Fruit fly (Drosophila melanogaster): ENCODE results near the gene CG5114.
A peak's percentile ranks its signal among the peaks of the same experiment; 100 is the strongest.

CG5114 gene

DNA sequence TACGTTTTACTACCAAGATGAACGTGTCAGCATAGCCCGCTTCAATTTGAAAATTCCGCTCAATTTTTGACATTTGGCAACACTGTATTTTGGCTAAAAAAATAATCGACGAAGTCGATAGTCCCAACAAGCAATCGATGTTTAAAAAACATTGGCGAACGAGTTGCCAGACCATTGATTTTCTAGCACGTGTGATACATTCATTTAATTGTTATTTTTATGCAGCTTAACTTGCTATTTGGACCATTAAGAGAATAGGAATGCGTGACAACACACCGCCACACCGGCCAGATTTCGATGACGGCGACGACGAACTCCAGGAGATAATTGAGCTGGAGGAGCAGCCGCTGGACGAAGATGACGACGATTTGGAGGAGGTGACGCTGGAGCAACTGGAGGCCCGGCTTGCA, at the start of gene CG5114 (continued):
- TF ChIP-seq BEAF-32 (GFP tag; optimal IDR thresholded peaks at IDR 0.05) (peak; percentile 93), odd (GFP tag; optimal IDR thresholded peaks at IDR 0.05) (no peak), Fer1 (GFP tag; optimal IDR thresholded peaks at IDR 0.05) (peak; percentile 62), danr (GFP tag; IDR thresholded peaks at IDR 0.05) (no peak), corto (GFP tag; optimal IDR thresholded peaks at IDR 0.05) (no peak), Ada2b (GFP tag; IDR thresholded peaks at IDR 0.05) (no peak; the same call in 1 of the 2 replicates), CG10267 (tag; optimal IDR thresholded peaks at IDR 0.05) (peak; percentile 99), D19A (tag; optimal IDR thresholded peaks at IDR 0.05) (no peak), Camta (GFP tag; optimal IDR thresholded peaks at IDR 0.05) (peak; percentile 51), Doc2 (GFP tag; IDR thresholded peaks at IDR 0.05) (no peak), gem (tag; optimal IDR thresholded peaks at IDR 0.05) (peak; percentile 29), CG13296 (GFP tag; optimal IDR thresholded peaks at IDR 0.05) (peak; percentile 32), Sin3A (optimal IDR thresholded peaks at IDR 0.05) (peak; percentile 72), ewg (GFP tag; optimal IDR thresholded peaks at IDR 0.05) (no peak), CG7786 (GFP tag; optimal IDR thresholded peaks at IDR 0.05) (peak; percentile 35), chn (GFP tag; optimal IDR thresholded peaks at IDR 0.05) (no peak), CG42726 (GFP tag; IDR thresholded peaks at IDR 0.05; ENCODE audit: partially characterized antibody) (peak; percentile 93), nau (GFP tag; optimal IDR thresholded peaks at IDR 0.05) (no peak), p53 (GFP tag; optimal IDR thresholded peaks at IDR 0.05) (peak; percentile 56), bcd (GFP tag; optimal IDR thresholded peaks at IDR 0.05) (no peak), az2 (GFP tag; optimal IDR thresholded peaks at IDR 0.05) (peak; percentile 34), ken (GFP tag; IDR thresholded peaks at IDR 0.05) (0 out of 3 replicates have a peak, but pooled peaks have one; percentile 39), CG16863 (GFP tag; optimal IDR thresholded peaks at IDR 0.05) (peak; percentile 13), CG6175 (GFP tag; IDR thresholded peaks at IDR 0.05) (no peak), CG9727 (GFP tag; optimal IDR thresholded peaks at IDR 0.05) (no peak), CG2875 (GFP tag; optimal IDR thresholded peaks at IDR 0.05) (no peak), CG8924 (tag; optimal IDR thresholded peaks at IDR 0.05) (peak; percentile 52), Eip74EF (GFP tag; optimal IDR thresholded peaks at IDR 0.05) (no peak), ssp (GFP tag; IDR thresholded peaks at IDR 0.05) (no peak; the same call in 1 of the 2 replicates), CG31365 (tag; optimal IDR thresholded peaks at IDR 0.05) (no peak), Lhr (GFP tag; optimal IDR thresholded peaks at IDR 0.05) (peak; percentile 38), E2f1 (GFP tag; IDR thresholded peaks at IDR 0.05) (no peak), CG15011 (GFP tag; optimal IDR thresholded peaks at IDR 0.05) (no peak), crol (GFP tag; IDR thresholded peaks at IDR 0.05) (no peak), Spps (tag; optimal IDR thresholded peaks at IDR 0.05) (no peak), CG17359 (tag; optimal IDR thresholded peaks at IDR 0.05) (peak; percentile 14), bowl (GFP tag; IDR thresholded peaks at IDR 0.05) (no peak), CG34376 (GFP tag; optimal IDR thresholded peaks at IDR 0.05) (peak; percentile 19), CG10147 (GFP tag; optimal IDR thresholded peaks at IDR 0.05) (peak; percentile 22), CG1832 (GFP tag; optimal IDR thresholded peaks at IDR 0.05) (no peak), tio (GFP tag; optimal IDR thresholded peaks at IDR 0.05) (no peak), jumu (GFP tag; optimal IDR thresholded peaks at IDR 0.05) (peak; percentile 15), knrl (GFP tag; IDR thresholded peaks at IDR 0.05; ENCODE audit: partially characterized antibody) (peak; percentile 87), Gug (GFP tag; IDR thresholded peaks at IDR 0.05) (no peak), insv (GFP tag; optimal IDR thresholded peaks at IDR 0.05) (peak in 1 of 2 experiments; percentile 23), CG11085 (GFP tag; IDR thresholded peaks at IDR 0.05) (no peak), CG9437 (GFP tag; optimal IDR thresholded peaks at IDR 0.05) (peak; percentile 61), CG10209 (GFP tag; optimal IDR thresholded peaks at IDR 0.05) (no peak), CG12659 (GFP tag; optimal IDR thresholded peaks at IDR 0.05) (peak; percentile 63), C15 (GFP tag; IDR thresholded peaks at IDR 0.05) (no peak), Dad (GFP tag; optimal IDR thresholded peaks at IDR 0.05) (peak; percentile 37)

All from whole organism, embryonic.